Fruit fly (Drosophila melanogaster): ENCODE results near the gene CG5897.

DNA sequence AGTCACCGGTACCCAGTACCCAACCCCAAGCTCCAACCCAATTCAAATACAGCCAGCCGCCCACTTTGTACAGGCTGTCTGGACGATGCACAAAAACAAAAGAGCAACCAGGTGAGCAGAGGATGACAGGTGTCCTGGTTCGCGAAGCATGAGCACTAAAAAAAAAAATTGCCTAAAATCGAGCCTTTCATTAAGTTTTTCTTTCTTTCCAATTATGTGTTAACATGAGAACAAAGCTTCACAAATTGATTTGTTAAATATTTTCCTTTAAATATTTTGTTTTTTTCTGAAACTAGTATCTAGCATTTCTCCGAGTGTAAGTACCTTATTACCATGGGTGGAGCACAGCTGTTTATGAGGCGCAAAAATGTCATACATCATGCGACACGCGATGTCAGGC is 14.1 kb downstream of the CG5897 start:
- TF ChIP-seq pan (optimal IDR thresholded peaks at IDR 0.05): no peak
- no peak for TF ChIP-seq CG8478 (optimal IDR thresholded peaks at IDR 0.05)
- TF ChIP-seq EcR (GFP tag; optimal IDR thresholded peaks at IDR 0.05): no peak
- no peak for TF ChIP-seq usp (GFP tag; optimal IDR thresholded peaks at IDR 0.05)
